Fruit fly (Drosophila melanogaster): ENCODE measurements around the gene CG42376.
A peak's percentile ranks its signal among the peaks of the same experiment; 100 is the strongest.

The CG42376 gene

dm6 chrX:254690-255089, at the start of gene CG42376:
CG42376 (plus strand) TSS chrX:254876.
- TF ChIP-seq CG14711 (tag; optimal IDR thresholded peaks at IDR 0.05): peak; percentile 91
- peak; percentile 45 for TF ChIP-seq bab1 (GFP tag; optimal IDR thresholded peaks at IDR 0.05)
- peak; percentile 72 for TF ChIP-seq kay (GFP tag; ENCODE audit: borderline replicate concordance)
- TF ChIP-seq Crg-1 (GFP tag; optimal IDR thresholded peaks at IDR 0.05): no peak

dm6 chrX:245802-246201, 8.9 kb upstream of the CG42376 start, which contains the start of the genes CG3038 and G9a:
CG3038 (minus strand) TSS chrX:245856.
G9a (plus strand) TSS chrX:245978.
- TF ChIP-seq cnc (optimal IDR thresholded peaks at IDR 0.05): no peak
- peak; percentile 4 for TF ChIP-seq toe (GFP tag; optimal IDR thresholded peaks at IDR 0.05)
- no peak for TF ChIP-seq Hr96 (GFP tag; optimal IDR thresholded peaks at IDR 0.05)
- no peak for TF ChIP-seq CG11617 (GFP tag; optimal IDR thresholded peaks at IDR 0.05)
- no peak for TF ChIP-seq kay (GFP tag; ENCODE audit: borderline replicate concordance)
- no peak for TF ChIP-seq Crg-1 (GFP tag; optimal IDR thresholded peaks at IDR 0.05)
- no peak for TF ChIP-seq CG33017 (tag; optimal IDR thresholded peaks at IDR 0.05)
- peak; percentile 55 for TF ChIP-seq Mnt (GFP tag; optimal IDR thresholded peaks at IDR 0.05)
- peak; percentile 92 for TF ChIP-seq bab1 (GFP tag; optimal IDR thresholded peaks at IDR 0.05)
- TF ChIP-seq pad (GFP tag; optimal IDR thresholded peaks at IDR 0.05): peak; percentile 24
- peak; percentile 64 for TF ChIP-seq CG1620 (GFP tag; optimal IDR thresholded peaks at IDR 0.05)
- no peak for TF ChIP-seq CG5204 (GFP tag; optimal IDR thresholded peaks at IDR 0.05)
- no peak for TF ChIP-seq CG7045 (GFP tag; optimal IDR thresholded peaks at IDR 0.05)
- peak; percentile 16 for TF ChIP-seq CG7101 (tag; optimal IDR thresholded peaks at IDR 0.05)
- no peak for TF ChIP-seq cic (GFP tag; optimal IDR thresholded peaks at IDR 0.05)
- no peak for TF ChIP-seq CG12768 (GFP tag; optimal IDR thresholded peaks at IDR 0.05)
- TF ChIP-seq Clk (GFP tag; optimal IDR thresholded peaks at IDR 0.05): no peak
- peak; percentile 88 for TF ChIP-seq ovo (GFP tag; optimal IDR thresholded peaks at IDR 0.05)
- TF ChIP-seq tj (GFP tag; optimal IDR thresholded peaks at IDR 0.05): no peak
- TF ChIP-seq CG14711 (tag; optimal IDR thresholded peaks at IDR 0.05): peak; percentile 14

- TF ChIP-seq pad (GFP tag; optimal IDR thresholded peaks at IDR 0.05): no peak
- TF ChIP-seq tj (GFP tag; optimal IDR thresholded peaks at IDR 0.05): no peak
- no peak for TF ChIP-seq cic (GFP tag; optimal IDR thresholded peaks at IDR 0.05)
- TF ChIP-seq CG7101 (tag; optimal IDR thresholded peaks at IDR 0.05): no peak
- no peak for TF ChIP-seq bab1 (GFP tag; optimal IDR thresholded peaks at IDR 0.05)
- TF ChIP-seq CG5204 (GFP tag; optimal IDR thresholded peaks at IDR 0.05): no peak
Observed at dm6 chrX:247329-247728, 7.3 kb upstream of the CG42376 start.

- no peak for TF ChIP-seq cic (GFP tag; optimal IDR thresholded peaks at IDR 0.05)
- no peak for TF ChIP-seq kay (GFP tag; ENCODE audit: borderline replicate concordance)
- no peak for TF ChIP-seq toe (GFP tag; optimal IDR thresholded peaks at IDR 0.05)
- peak; percentile 69 for TF ChIP-seq CG14711 (tag; optimal IDR thresholded peaks at IDR 0.05)
- no peak for TF ChIP-seq ovo (GFP tag; optimal IDR thresholded peaks at IDR 0.05)
- TF ChIP-seq Hr96 (GFP tag; optimal IDR thresholded peaks at IDR 0.05): no peak
- TF ChIP-seq CG11617 (GFP tag; optimal IDR thresholded peaks at IDR 0.05): peak; percentile 57
- TF ChIP-seq CG7045 (GFP tag; optimal IDR thresholded peaks at IDR 0.05): no peak
- peak; percentile 77 for TF ChIP-seq bab1 (GFP tag; optimal IDR thresholded peaks at IDR 0.05)
- peak; percentile 5 for TF ChIP-seq tj (GFP tag; optimal IDR thresholded peaks at IDR 0.05)
- no peak for TF ChIP-seq Clk (GFP tag; optimal IDR thresholded peaks at IDR 0.05)
- no peak for TF ChIP-seq CG5204 (GFP tag; optimal IDR thresholded peaks at IDR 0.05)
- peak; percentile 41 for TF ChIP-seq CG33017 (tag; optimal IDR thresholded peaks at IDR 0.05)
- peak; percentile 48 for TF ChIP-seq CG1620 (GFP tag; optimal IDR thresholded peaks at IDR 0.05)
- TF ChIP-seq cnc (optimal IDR thresholded peaks at IDR 0.05): no peak
- peak; percentile 72 for TF ChIP-seq CG7101 (tag; optimal IDR thresholded peaks at IDR 0.05)
- peak; percentile 26 for TF ChIP-seq Crg-1 (GFP tag; optimal IDR thresholded peaks at IDR 0.05)
- peak; percentile 25 for TF ChIP-seq Mnt (GFP tag; optimal IDR thresholded peaks at IDR 0.05)
- peak; percentile 12 for TF ChIP-seq CG12768 (GFP tag; optimal IDR thresholded peaks at IDR 0.05)
- TF ChIP-seq pad (GFP tag; optimal IDR thresholded peaks at IDR 0.05): peak; percentile 23
Observed at dm6 chrX:255369-255768, 693 bp downstream of the CG42376 start, which contains the start of gene cin. cin (plus strand) TSS chrX:255674.

dm6 chrX:262836-263235, 8.2 kb downstream of the CG42376 start:
- TF ChIP-seq CG5204 (GFP tag; optimal IDR thresholded peaks at IDR 0.05) (no peak), ovo (GFP tag; optimal IDR thresholded peaks at IDR 0.05) (no peak), bab1 (GFP tag; optimal IDR thresholded peaks at IDR 0.05) (no peak), CG33017 (tag; optimal IDR thresholded peaks at IDR 0.05) (no peak), pad (GFP tag; optimal IDR thresholded peaks at IDR 0.05) (no peak), CG12768 (GFP tag; optimal IDR thresholded peaks at IDR 0.05) (no peak), CG7101 (tag; optimal IDR thresholded peaks at IDR 0.05) (no peak), kay (GFP tag; ENCODE audit: borderline replicate concordance) (no peak), toe (GFP tag; optimal IDR thresholded peaks at IDR 0.05) (no peak), tj (GFP tag; optimal IDR thresholded peaks at IDR 0.05) (no peak), cic (GFP tag; optimal IDR thresholded peaks at IDR 0.05) (no peak)

dm6 chrX:263728-264344, 9.2 kb downstream of the CG42376 start, which contains the start of gene CG13377:
CG13377 (minus strand) TSS chrX:263999.
- peak; percentile 20 for TF ChIP-seq bab1 (GFP tag; optimal IDR thresholded peaks at IDR 0.05)
- TF ChIP-seq Clk (GFP tag; optimal IDR thresholded peaks at IDR 0.05): no peak
- TF ChIP-seq toe (GFP tag; optimal IDR thresholded peaks at IDR 0.05): no peak
- peak; percentile 49 for TF ChIP-seq tj (GFP tag; optimal IDR thresholded peaks at IDR 0.05)
- TF ChIP-seq CG5204 (GFP tag; optimal IDR thresholded peaks at IDR 0.05): no peak
- TF ChIP-seq CG1620 (GFP tag; optimal IDR thresholded peaks at IDR 0.05): peak; percentile 2

Measured in whole organism, adult.